Fruit fly (Drosophila melanogaster): ENCODE data around the gene Ude.

Gene Ude

dm6 chr3R:24829887-24830351 is 30.5 kb upstream of the Ude start, which contains the start of the genes Kaz and CG43273 (continued):
- TF ChIP-seq Atf3 (GFP tag; optimal IDR thresholded peaks at IDR 0.05) (no peak), Sry-β (GFP tag; optimal IDR thresholded peaks at IDR 0.05) (peak; percentile 100), lola (GFP tag; optimal IDR thresholded peaks at IDR 0.05) (peak in 1 of 3 experiments; percentile 65), CG14050 (GFP tag; IDR thresholded peaks at IDR 0.05) (no peak), z (GFP tag; IDR thresholded peaks at IDR 0.05) (no peak), zen2 (GFP tag; IDR thresholded peaks at IDR 0.05; ENCODE audit: partially characterized antibody) (no peak), Dip2 (GFP tag; IDR thresholded peaks at IDR 0.05) (no peak), CG11723 (GFP tag; optimal IDR thresholded peaks at IDR 0.05) (no peak), CG6791 (GFP tag; IDR thresholded peaks at IDR 0.05; ENCODE audit: partially characterized antibody) (no peak), CG18764 (GFP tag; optimal IDR thresholded peaks at IDR 0.05) (no peak), Rfx (GFP tag; IDR thresholded peaks at IDR 0.05) (peak; percentile 73), CG11504 (tag; optimal IDR thresholded peaks at IDR 0.05) (no peak), CG7556 (GFP tag; optimal IDR thresholded peaks at IDR 0.05) (no peak), pho (GFP tag; optimal IDR thresholded peaks at IDR 0.05) (no peak), Hmr (GFP tag; optimal IDR thresholded peaks at IDR 0.05) (peak; percentile 42), Dbx (GFP tag; IDR thresholded peaks at IDR 0.05) (no peak), Drgx (GFP tag; IDR thresholded peaks at IDR 0.05) (no peak), C15 (GFP tag; IDR thresholded peaks at IDR 0.05) (no peak), Sin3A (optimal IDR thresholded peaks at IDR 0.05) (peak; percentile 43), ftz-f1 (GFP tag; optimal IDR thresholded peaks at IDR 0.05) (no peak), Dfd (GFP tag; optimal IDR thresholded peaks at IDR 0.05) (no peak), Nf-YB (GFP tag; optimal IDR thresholded peaks at IDR 0.05) (no peak), YL-1 (GFP tag; optimal IDR thresholded peaks at IDR 0.05) (peak; percentile 69), CG7963 (GFP tag; IDR thresholded peaks at IDR 0.05; ENCODE audit: partially characterized antibody) (no peak), sob (GFP tag; IDR thresholded peaks at IDR 0.05) (peak; percentile 59), nerfin-2 (GFP tag; IDR thresholded peaks at IDR 0.05; ENCODE audit: partially characterized antibody) (no peak), dati (GFP tag; IDR thresholded peaks at IDR 0.05) (no peak), vnd (GFP tag; IDR thresholded peaks at IDR 0.05; ENCODE audit: partially characterized antibody) (no peak), shn (GFP tag; optimal IDR thresholded peaks at IDR 0.05) (no peak), CG1024 (GFP tag; IDR thresholded peaks at IDR 0.05) (no peak), org-1 (GFP tag; optimal IDR thresholded peaks at IDR 0.05) (no peak), cad (GFP tag; optimal IDR thresholded peaks at IDR 0.05) (no peak), CG4328 (GFP tag; optimal IDR thresholded peaks at IDR 0.05) (peak; percentile 23), CG4617 (GFP tag; optimal IDR thresholded peaks at IDR 0.05; ENCODE audit: borderline replicate concordance) (peak; percentile 57), Aef1 (GFP tag; IDR thresholded peaks at IDR 0.05) (peak; percentile 12; the same call in 1 of the 3 replicates), CG32772 (GFP tag; IDR thresholded peaks at IDR 0.05) (no peak), Dip3 (GFP tag; optimal IDR thresholded peaks at IDR 0.05) (no peak), Atf6 (GFP tag; IDR thresholded peaks at IDR 0.05) (no peak), caup (GFP tag; optimal IDR thresholded peaks at IDR 0.05; ENCODE audit: severe bottlenecking) (no peak), CG43689 (GFP tag; IDR thresholded peaks at IDR 0.05) (no peak), Max (GFP tag; optimal IDR thresholded peaks at IDR 0.05) (peak; percentile 56), zf30C (GFP tag; optimal IDR thresholded peaks at IDR 0.05) (no peak), NC2α (GFP tag; optimal IDR thresholded peaks at IDR 0.05) (no peak), CG17568 (GFP tag; optimal IDR thresholded peaks at IDR 0.05) (no peak), cato (GFP tag; optimal IDR thresholded peaks at IDR 0.05; ENCODE audit: borderline replicate concordance) (peak; percentile 15), CG10543 (GFP tag; optimal IDR thresholded peaks at IDR 0.05) (no peak), CG8290 (GFP tag; optimal IDR thresholded peaks at IDR 0.05) (peak; percentile 12), CG8290 (tag; optimal IDR thresholded peaks at IDR 0.05) (no peak), jing (GFP tag; optimal IDR thresholded peaks at IDR 0.05) (no peak), ci (GFP tag; IDR thresholded peaks at IDR 0.05) (no peak), CG2889 (GFP tag; IDR thresholded peaks at IDR 0.05) (no peak), emc (GFP tag; optimal IDR thresholded peaks at IDR 0.05) (no peak)

Measured in whole organism, embryonic.